Worm (Caenorhabditis elegans) whole organism, late embryonic: ENCODE data around the gene cyp-29A4.
A peak's percentile ranks its signal among the peaks of the same experiment; 100 is the strongest.

Experiments used
- C08G9.2 ChIP-seq: sonication (generic microtip); optimal IDR thresholded peaks from 2 replicates; lab custom pipeline; 2016; ENCODE audit warnings: mild to moderate bottlenecking, missing genetic modification characterization, moderate library complexity, missing compliant biosample characterization
- F13H6.1 ChIP-seq: sonication (generic microtip); optimal IDR thresholded peaks from 2 replicates; lab custom pipeline; 2016; ENCODE audit warnings: missing genetic modification characterization, missing compliant biosample characterization
- T23F11.4 ChIP-seq: fragments of 200-800 bp; sonication (Bioruptor generic); optimal IDR thresholded peaks from 2 replicates; lab custom pipeline; 2018; ENCODE audit warnings: mild to moderate bottlenecking, missing genetic modification characterization, missing compliant biosample characterization
- Y22D7AL.16 ChIP-seq: sonication (generic microtip); optimal IDR thresholded peaks from 2 replicates; lab custom pipeline; 2016; ENCODE audit warnings: missing genetic modification characterization, missing compliant biosample characterization
- ceh-22 ChIP-seq: sonication (generic microtip); optimal IDR thresholded peaks from 2 replicates; lab custom pipeline; 2017; ENCODE audit warnings: missing biosample characterization, missing genetic modification characterization
- ceh-30 ChIP-seq: fragments of 150-350 bp; optimal IDR thresholded peaks from 2 replicates; lab custom pipeline; 2014; ENCODE audit warnings: missing biosample characterization, missing genetic modification characterization
- ceh-45 ChIP-seq: fragments of 200-800 bp; sonication (Bioruptor generic); IDR thresholded peaks from 2 replicates; pipeline ENCODE4 v1.3.6; 2022; ENCODE audit warnings: missing genetic modification reagents, missing genetic modification characterization, missing compliant biosample characterization
- ceh-6 ChIP-seq: fragments of 200-800 bp; sonication (Bioruptor generic); optimal IDR thresholded peaks from 2 replicates; lab custom pipeline; 2018; ENCODE audit warnings: mild to moderate bottlenecking, missing genetic modification characterization, missing compliant biosample characterization
- ceh-9 ChIP-seq: sonication (generic microtip); optimal IDR thresholded peaks from 2 replicates; lab custom pipeline; 2016; ENCODE audit warnings: mild to moderate bottlenecking, missing genetic modification characterization, inconsistent platforms, missing compliant biosample characterization
- che-1 ChIP-seq: sonication (generic microtip); optimal IDR thresholded peaks from 2 replicates; lab custom pipeline; 2016; ENCODE audit warnings: mild to moderate bottlenecking, missing genetic modification characterization, missing compliant biosample characterization
- elt-2 ChIP-seq: sonication (generic microtip); optimal IDR thresholded peaks from 2 replicates; lab custom pipeline; 2016; ENCODE audit warnings: missing genetic modification reagents, missing genetic modification characterization, missing compliant biosample characterization
- elt-4 ChIP-seq: sonication (generic microtip); optimal IDR thresholded peaks from 2 replicates; lab custom pipeline; 2016; ENCODE audit warnings: missing genetic modification characterization, missing compliant biosample characterization
- fax-1 ChIP-seq: sonication (generic microtip); optimal IDR thresholded peaks from 2 replicates; lab custom pipeline; 2016; ENCODE audit warnings: missing genotype, missing genetic modification characterization, missing compliant biosample characterization
- fkh-10 ChIP-seq: fragments of 150-350 bp; optimal IDR thresholded peaks from 2 replicates; lab custom pipeline; 2014; ENCODE audit warnings: missing biosample characterization, missing genetic modification reagents, missing genetic modification characterization
- fkh-6 ChIP-seq: sonication (generic microtip); optimal IDR thresholded peaks from 2 replicates; lab custom pipeline; 2016; ENCODE audit warnings: missing genetic modification characterization, missing compliant biosample characterization
- hlh-15 ChIP-seq: sonication (generic microtip); optimal IDR thresholded peaks from 2 replicates; lab custom pipeline; 2016; ENCODE audit warnings: missing genetic modification characterization, missing compliant biosample characterization
- hlh-30 ChIP-seq: sonication (generic microtip); optimal IDR thresholded peaks from 2 replicates; lab custom pipeline; 2017; ENCODE audit warnings: antibody characterized with exemption, missing genetic modification characterization, missing compliant biosample characterization; ENCODE audit not compliant: insufficient read depth
- lim-6 ChIP-seq: sonication (generic microtip); optimal IDR thresholded peaks from 2 replicates; lab custom pipeline; 2016; ENCODE audit warnings: missing genetic modification characterization, missing compliant biosample characterization
- lin-11 ChIP-seq: fragments of 200-800 bp; sonication (Bioruptor generic); optimal IDR thresholded peaks from 2 replicates; lab custom pipeline; 2018; ENCODE audit warnings: mild to moderate bottlenecking, missing genetic modification characterization, missing compliant biosample characterization
- madf-2 ChIP-seq: sonication (generic microtip); optimal IDR thresholded peaks from 2 replicates; lab custom pipeline; 2017; ENCODE audit warnings: missing genetic modification characterization, missing compliant biosample characterization
- nfya-1 ChIP-seq: sonication (generic microtip); optimal IDR thresholded peaks from 2 replicates; lab custom pipeline; 2017; ENCODE audit warnings: missing genetic modification characterization, mild to moderate bottlenecking, missing compliant biosample characterization, antibody characterized with exemption, moderate library complexity
- nhr-11 ChIP-seq: fragments of 150-350 bp; optimal IDR thresholded peaks from 2 replicates; lab custom pipeline; 2014; ENCODE audit warnings: missing biosample characterization, missing genetic modification characterization
- nhr-232 ChIP-seq: sonication (generic microtip); optimal IDR thresholded peaks from 2 replicates; lab custom pipeline; 2016; ENCODE audit warnings: missing genetic modification characterization, missing compliant biosample characterization
- npax-4 ChIP-seq: sonication (generic microtip); optimal IDR thresholded peaks from 2 replicates; lab custom pipeline; 2016; ENCODE audit warnings: missing genetic modification characterization, missing compliant biosample characterization
- pha-2 ChIP-seq: sonication (generic microtip); optimal IDR thresholded peaks from 2 replicates; lab custom pipeline; 2017; ENCODE audit warnings: mild to moderate bottlenecking, missing genetic modification characterization, missing compliant biosample characterization
- pha-4 ChIP-seq: fragments of 150-350 bp; optimal IDR thresholded peaks from 2 replicates; lab custom pipeline; 2018; ENCODE audit warnings: missing biosample characterization, missing genetic modification reagents, missing genetic modification characterization
- ref-2 ChIP-seq: sonication (generic microtip); optimal IDR thresholded peaks from 2 replicates; lab custom pipeline; 2016; ENCODE audit warnings: missing genetic modification characterization, missing compliant biosample characterization
- rnt-1 ChIP-seq: sonication (generic microtip); optimal IDR thresholded peaks from 2 replicates; lab custom pipeline; 2016; ENCODE audit warnings: missing genetic modification characterization, missing compliant biosample characterization
- sdc-2 ChIP-seq: sonication (generic microtip); optimal IDR thresholded peaks from 2 replicates; lab custom pipeline; 2016; ENCODE audit warnings: missing genotype, missing genetic modification characterization, missing compliant biosample characterization
- sox-2 ChIP-seq: fragments of 200-800 bp; sonication (Bioruptor generic); IDR thresholded peaks from 2 replicates; pipeline ENCODE4 v1.3.6; 2022; ENCODE audit warnings: missing genetic modification reagents, missing genetic modification characterization, missing compliant biosample characterization
- sox-4 ChIP-seq: sonication (generic microtip); optimal IDR thresholded peaks from 2 replicates; lab custom pipeline; 2017; ENCODE audit warnings: mild to moderate bottlenecking, missing genetic modification characterization, inconsistent platforms, missing compliant biosample characterization
- syd-9 ChIP-seq: sonication (generic microtip); optimal IDR thresholded peaks from 2 replicates; lab custom pipeline; 2016; ENCODE audit warnings: mild to moderate bottlenecking, missing genetic modification characterization, moderate library complexity, missing compliant biosample characterization
- tbx-7 ChIP-seq: sonication (generic microtip); optimal IDR thresholded peaks from 2 replicates; lab custom pipeline; 2016; ENCODE audit warnings: missing genotype, missing genetic modification characterization, missing compliant biosample characterization
- ttx-3 ChIP-seq: sonication (generic microtip); optimal IDR thresholded peaks from 2 replicates; lab custom pipeline; 2016; ENCODE audit warnings: missing genetic modification reagents, missing genetic modification characterization, missing compliant biosample characterization
- unc-42 ChIP-seq: sonication (generic microtip); optimal IDR thresholded peaks from 2 replicates; lab custom pipeline; 2016; ENCODE audit warnings: missing genotype, missing genetic modification characterization, missing compliant biosample characterization
- unc-86 ChIP-seq: sonication (generic microtip); optimal IDR thresholded peaks from 2 replicates; lab custom pipeline; 2016; ENCODE audit warnings: missing genetic modification characterization, missing compliant biosample characterization
- ztf-16 ChIP-seq: sonication (generic microtip); optimal IDR thresholded peaks from 2 replicates; lab custom pipeline; 2017; ENCODE audit warnings: missing genetic modification characterization, missing compliant biosample characterization

cyp-29A4 gene

ce11 chrV:9692109-9692581 lies 37.6 kb downstream of the cyp-29A4 start, which contains the start of gene ztf-9 (continued):
- TF ChIP-seq rnt-1 (tag; lab: Kevin White, UChicago) (peak; percentile 21), nfya-1 (tag; lab: Kevin White, UChicago) (peak; percentile 84), ref-2 (tag; lab: Kevin White, UChicago) (peak; percentile 22), fax-1 (tag; lab: Kevin White, UChicago) (no peak), fkh-10 (GFP tag; lab: Kevin White, UChicago) (no peak), sox-2 (no peak), ceh-45 (no peak), pha-4 (tag; lab: Kevin White, UChicago) (no peak), elt-4 (tag; lab: Kevin White, UChicago) (no peak), unc-42 (tag; lab: Kevin White, UChicago) (peak; percentile 15), nhr-11 (tag; lab: Kevin White, UChicago) (no peak), npax-4 (no peak), hlh-30 (tag; lab: Kevin White, UChicago) (no peak), unc-86 (tag; lab: Kevin White, UChicago) (no peak), che-1 (tag; lab: Kevin White, UChicago) (peak; percentile 39), ceh-30 (tag; lab: Kevin White, UChicago) (no peak), ttx-3 (no peak), ztf-16 (tag; lab: Kevin White, UChicago) (no peak), tbx-7 (tag; lab: Kevin White, UChicago) (no peak), F13H6.1 (tag; lab: Kevin White, UChicago) (peak; percentile 18), T23F11.4 (GFP tag; lab: Kevin White, UChicago) (no peak), ceh-9 (tag; lab: Kevin White, UChicago) (no peak), lim-6 (tag; lab: Kevin White, UChicago) (no peak), lin-11 (tag; lab: Kevin White, UChicago) (no peak)

ce11 chrV:9692649-9693112 lies 38.1 kb downstream of the cyp-29A4 start, which contains the start of gene ZK287.7:
Gene ZK287.7 (plus strand): TSS chrV:9693062.
- TF ChIP-seq nhr-232 (tag; lab: Kevin White, UChicago) (no peak), syd-9 (tag; lab: Kevin White, UChicago) (no peak), ceh-6 (GFP tag; lab: Kevin White, UChicago) (no peak), ceh-22 (no peak), nfya-1 (tag; lab: Kevin White, UChicago) (no peak), lim-6 (tag; lab: Kevin White, UChicago) (no peak), sox-4 (no peak), madf-2 (tag; lab: Kevin White, UChicago) (no peak), hlh-15 (tag; lab: Kevin White, UChicago) (no peak), sdc-2 (tag; lab: Kevin White, UChicago) (no peak), Y22D7AL.16 (no peak), ztf-16 (tag; lab: Kevin White, UChicago) (no peak)
- TF ChIP-seq, all 69 proteins: peak for 0

ce11 chrV:9696715-9697114 lies 42.2 kb downstream of the cyp-29A4 start, which contains the start of gene her-1:
Gene her-1 (plus strand): TSS chrV:9697015.
- no peak for TF ChIP-seq C08G9.2 (tag; lab: Kevin White, UChicago)
- no peak for TF ChIP-seq ceh-22
- no peak for TF ChIP-seq hlh-15 (tag; lab: Kevin White, UChicago)
- no peak for TF ChIP-seq sox-4
- TF ChIP-seq, all 69 proteins: peak for 0

- TF ChIP-seq Y22D7AL.16 (no peak), elt-2 (tag; lab: Kevin White, UChicago) (peak; percentile 99), hlh-15 (tag; lab: Kevin White, UChicago) (no peak), fkh-6 (tag; lab: Kevin White, UChicago) (no peak), unc-42 (tag; lab: Kevin White, UChicago) (no peak), pha-2 (no peak)
Measured at ce11 chrV:9699216-9699615, 44.7 kb downstream of the cyp-29A4 start.
